Fruit fly (Drosophila melanogaster): ENCODE results near the gene Sem1.

dm6 chr2L:7097386-7097785 lies 33.6 kb downstream of the Sem1 start:
- TF ChIP-seq CG11617 (GFP tag; optimal IDR thresholded peaks at IDR 0.05) = no peak
- no peak for TF ChIP-seq toe (GFP tag; optimal IDR thresholded peaks at IDR 0.05)
- no peak for TF ChIP-seq bab1 (GFP tag; optimal IDR thresholded peaks at IDR 0.05)
- no peak for TF ChIP-seq CG7045 (GFP tag; optimal IDR thresholded peaks at IDR 0.05)
- no peak for TF ChIP-seq CG5204 (GFP tag; optimal IDR thresholded peaks at IDR 0.05)
- no peak for TF ChIP-seq CG7101 (tag; optimal IDR thresholded peaks at IDR 0.05)

Data from whole organism, adult.